Fruit fly (Drosophila melanogaster): ENCODE results near the gene comm.
A peak's percentile ranks its signal among the peaks of the same experiment; 100 is the strongest.

Gene comm

DNA sequence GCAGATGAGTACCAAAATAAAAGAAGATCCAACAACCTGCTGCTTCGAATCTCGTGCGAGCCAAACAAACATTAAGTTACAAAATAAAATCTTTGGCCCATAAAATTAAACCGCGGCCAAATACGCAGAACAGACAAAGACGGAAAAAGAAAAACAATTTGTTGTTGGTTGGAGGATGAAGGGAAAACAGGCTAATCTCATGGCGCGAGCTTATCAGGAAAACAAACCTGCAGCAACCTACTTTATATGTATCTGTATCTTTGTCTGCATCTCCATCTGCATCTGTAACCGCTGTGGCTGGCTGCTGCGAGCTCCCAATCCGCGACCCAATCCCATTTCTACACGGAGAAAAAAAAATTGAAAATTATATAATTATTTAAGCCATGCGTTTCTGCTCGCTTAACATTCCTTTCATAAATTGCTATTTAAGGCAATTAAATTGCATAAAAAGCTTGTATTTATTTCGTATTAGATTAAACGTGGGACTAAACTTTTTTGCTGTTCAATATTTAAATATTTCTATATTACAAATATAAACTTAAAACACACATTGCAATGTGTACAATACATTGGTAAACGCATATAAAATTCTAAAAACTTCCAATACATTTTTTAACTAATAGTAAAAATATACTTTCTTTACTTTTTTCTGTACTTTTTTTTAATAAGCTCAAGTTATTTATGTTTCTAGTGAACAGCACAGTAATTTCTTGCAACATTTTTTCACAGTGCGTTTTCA is 35.3 kb downstream of the comm start (continued):
- TF ChIP-seq Hr38 (GFP tag; optimal IDR thresholded peaks at IDR 0.05), result no peak
- TF ChIP-seq svp (GFP tag), result peak; percentile 67
- peak in 1 of 2 experiments; percentile 51 for TF ChIP-seq salr (GFP tag; optimal IDR thresholded peaks at IDR 0.05)
- TF ChIP-seq lz (GFP tag; optimal IDR thresholded peaks at IDR 0.05), result no peak
- peak; percentile 8 for TF ChIP-seq CG10669 (GFP tag; optimal IDR thresholded peaks at IDR 0.05)
- TF ChIP-seq Lpt (GFP tag; optimal IDR thresholded peaks at IDR 0.05), result no peak
- TF ChIP-seq dac (GFP tag; optimal IDR thresholded peaks at IDR 0.05), result no peak
- TF ChIP-seq CG6808 (GFP tag; optimal IDR thresholded peaks at IDR 0.05), result no peak
- no peak for TF ChIP-seq Sox14 (GFP tag; optimal IDR thresholded peaks at IDR 0.05)
- TF ChIP-seq net (GFP tag; optimal IDR thresholded peaks at IDR 0.05), result no peak
- peak; percentile 13 for TF ChIP-seq Smox (GFP tag; optimal IDR thresholded peaks at IDR 0.05)
- TF ChIP-seq fd85E (GFP tag; optimal IDR thresholded peaks at IDR 0.05), result no peak
- TF ChIP-seq eg (GFP tag; IDR thresholded peaks at IDR 0.05), result no peak
- TF ChIP-seq Ets96B (tag; optimal IDR thresholded peaks at IDR 0.05), result peak; percentile 20
- TF ChIP-seq OdsH (GFP tag; optimal IDR thresholded peaks at IDR 0.05), result peak; percentile 56
- no peak for TF ChIP-seq CG8319 (GFP tag; optimal IDR thresholded peaks at IDR 0.05)
- TF ChIP-seq CG4318 (GFP tag; optimal IDR thresholded peaks at IDR 0.05), result peak; percentile 40
- TF ChIP-seq Sox102F (GFP tag; optimal IDR thresholded peaks at IDR 0.05), result no peak
- TF ChIP-seq Sox15 (GFP tag; optimal IDR thresholded peaks at IDR 0.05), result peak; percentile 22
- TF ChIP-seq CG1621 (tag; optimal IDR thresholded peaks at IDR 0.05), result no peak
- TF ChIP-seq CG6792 (GFP tag; optimal IDR thresholded peaks at IDR 0.05), result peak; percentile 33
- TF ChIP-seq vri (GFP tag; optimal IDR thresholded peaks at IDR 0.05), result no peak
- no peak for TF ChIP-seq CG9139 (GFP tag; optimal IDR thresholded peaks at IDR 0.05)
- no peak for TF ChIP-seq Eip75B (GFP tag; optimal IDR thresholded peaks at IDR 0.05)
- TF ChIP-seq Hr39 (GFP tag; optimal IDR thresholded peaks at IDR 0.05), result peak; percentile 1
- no peak for TF ChIP-seq CG6854 (GFP tag; optimal IDR thresholded peaks at IDR 0.05)
- peak; percentile 70 for TF ChIP-seq CG32006 (GFP tag; optimal IDR thresholded peaks at IDR 0.05)
- TF ChIP-seq CG11294 (GFP tag; IDR thresholded peaks at IDR 0.05), result no peak
- TF ChIP-seq CG8632 (GFP tag; optimal IDR thresholded peaks at IDR 0.05), result peak; percentile 56
- no peak for TF ChIP-seq CG31627 (GFP tag; optimal IDR thresholded peaks at IDR 0.05)
- TF ChIP-seq CG11762 (GFP tag; optimal IDR thresholded peaks at IDR 0.05; ENCODE audit: insufficient read depth), result peak; percentile 51
- TF ChIP-seq CG34406 (GFP tag; optimal IDR thresholded peaks at IDR 0.05), result peak; percentile 54
- no peak for TF ChIP-seq Eip93F (GFP tag; optimal IDR thresholded peaks at IDR 0.05)
- TF ChIP-seq Met (GFP tag; optimal IDR thresholded peaks at IDR 0.05), result no peak
- TF ChIP-seq Blimp-1 (GFP tag; optimal IDR thresholded peaks at IDR 0.05), result no peak
- no peak for TF ChIP-seq topi (GFP tag; optimal IDR thresholded peaks at IDR 0.05)
- TF ChIP-seq CG11902 (GFP tag; optimal IDR thresholded peaks at IDR 0.05), result no peak

DNA sequence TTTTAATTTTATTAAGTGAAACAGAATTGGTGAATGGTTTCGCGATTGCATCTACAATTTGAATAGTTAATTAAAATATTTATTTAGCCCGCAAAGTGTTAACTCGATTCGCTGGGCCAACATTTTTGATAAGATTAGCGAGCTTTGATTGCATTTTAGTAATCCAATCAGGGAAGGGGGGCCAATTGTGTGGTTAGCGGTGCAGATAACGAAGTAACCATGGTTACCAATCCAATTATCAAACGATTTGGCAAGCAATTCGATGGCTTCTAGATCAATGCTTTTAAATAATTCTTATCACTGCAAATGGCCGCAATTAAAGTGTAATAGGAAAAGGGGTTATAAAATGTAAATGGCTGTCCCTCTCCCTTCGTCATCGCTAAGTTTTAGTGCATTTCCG is 35.8 kb downstream of the comm start:
- TF ChIP-seq CG11294 (GFP tag; IDR thresholded peaks at IDR 0.05), result no peak
- no peak for TF ChIP-seq CG3919 (GFP tag; optimal IDR thresholded peaks at IDR 0.05)
- no peak for TF ChIP-seq Ets96B (tag; optimal IDR thresholded peaks at IDR 0.05)
- TF ChIP-seq Sox102F (GFP tag; optimal IDR thresholded peaks at IDR 0.05), result no peak
- TF ChIP-seq achi (GFP tag; optimal IDR thresholded peaks at IDR 0.05), result no peak
- TF ChIP-seq CG11902 (GFP tag; optimal IDR thresholded peaks at IDR 0.05), result no peak
- TF ChIP-seq CG34406 (GFP tag; optimal IDR thresholded peaks at IDR 0.05), result no peak
- TF ChIP-seq Hr38 (GFP tag; optimal IDR thresholded peaks at IDR 0.05), result no peak
- TF ChIP-seq CG1621 (tag; optimal IDR thresholded peaks at IDR 0.05), result no peak
- TF ChIP-seq Hr39 (GFP tag; optimal IDR thresholded peaks at IDR 0.05), result no peak
- TF ChIP-seq dac (GFP tag; optimal IDR thresholded peaks at IDR 0.05), result no peak
- TF ChIP-seq pdm3 (GFP tag; optimal IDR thresholded peaks at IDR 0.05), result no peak
- TF ChIP-seq CG10631 (GFP tag; optimal IDR thresholded peaks at IDR 0.05), result no peak
- no peak for TF ChIP-seq Gug (GFP tag; IDR thresholded peaks at IDR 0.05)
- no peak for TF ChIP-seq Lpt (GFP tag; optimal IDR thresholded peaks at IDR 0.05)
- no peak for TF ChIP-seq cyc (GFP tag; optimal IDR thresholded peaks at IDR 0.05)
- TF ChIP-seq CG6163 (GFP tag; IDR thresholded peaks at IDR 0.05), result no peak
- no peak for TF ChIP-seq CG6808 (GFP tag; optimal IDR thresholded peaks at IDR 0.05)
- TF ChIP-seq Sox14 (GFP tag; optimal IDR thresholded peaks at IDR 0.05), result no peak
